Fruit fly (Drosophila melanogaster) whole organism, embryonic: ENCODE results near the gene Nepl12.
A peak's percentile ranks its signal among the peaks of the same experiment; 100 is the strongest.

Source experiments
- Atf-2 ChIP-seq: fragments of 200-800 bp; sonication (Bioruptor generic); optimal IDR thresholded peaks from 2 replicates; lab custom pipeline; 2016; ENCODE audit warnings: missing biosample characterization, missing genetic modification characterization
- CG10366 ChIP-seq: fragments of 200-800 bp; sonication (Bioruptor generic); IDR thresholded peaks from 2 replicates; pipeline ENCODE4 v1.3.6; 2022; ENCODE audit warnings: missing biosample characterization, missing genetic modification characterization
- CG12236 ChIP-seq: fragments of 200-800 bp; sonication (Bioruptor generic); optimal IDR thresholded peaks from 2 replicates; lab custom pipeline; 2016; ENCODE audit warnings: missing biosample characterization, missing genetic modification characterization
- CG14965 ChIP-seq: fragments of 200-800 bp; sonication (Bioruptor generic); optimal IDR thresholded peaks from 2 replicates; lab custom pipeline; 2016; ENCODE audit warnings: missing biosample characterization, missing genetic modification characterization, borderline replicate concordance
- CG15479 ChIP-seq: fragments of 200-800 bp; sonication (Bioruptor generic); optimal IDR thresholded peaks from 3 replicates; lab custom pipeline; 2019; ENCODE audit warnings: missing biosample characterization, mild to moderate bottlenecking, missing genetic modification characterization, moderate library complexity
- CG16813 ChIP-seq: fragments of 200-800 bp; sonication (Bioruptor generic); IDR thresholded peaks from 3 replicates; pipeline ENCODE4 v1.3.6; 2022; ENCODE audit warnings: missing biosample characterization, missing genetic modification characterization; ENCODE audit not compliant: partially characterized antibody
- CG2678 ChIP-seq: fragments of 200-800 bp; sonication (Bioruptor generic); optimal IDR thresholded peaks from 3 replicates; lab custom pipeline; 2019; ENCODE audit warnings: missing biosample characterization, mild to moderate bottlenecking, missing genetic modification characterization, moderate library complexity
- CG30403 ChIP-seq: fragments of 200-800 bp; sonication (Bioruptor generic); optimal IDR thresholded peaks from 3 replicates; lab custom pipeline; 2016; ENCODE audit warnings: missing biosample characterization, missing genetic modification characterization
- CG31365 ChIP-seq: fragments of 200-800 bp; sonication (Bioruptor generic); optimal IDR thresholded peaks from 2 replicates; lab custom pipeline; 2018; ENCODE audit warnings: missing biosample characterization, mild to moderate bottlenecking, missing genetic modification characterization
- CG32532 ChIP-seq: fragments of 200-800 bp; sonication (Bioruptor generic); IDR thresholded peaks from 2 replicates; pipeline ENCODE4 v1.3.6; 2022; ENCODE audit warnings: missing biosample characterization, missing genetic modification characterization
- CG3838 ChIP-seq: fragments of 200-800 bp; sonication (Bioruptor generic); optimal IDR thresholded peaks from 3 replicates; lab custom pipeline; 2016; ENCODE audit warnings: missing biosample characterization, missing genetic modification characterization
- CG4282 ChIP-seq: fragments of 200-800 bp; sonication (Bioruptor generic); optimal IDR thresholded peaks from 2 replicates; lab custom pipeline; 2016; ENCODE audit warnings: missing biosample characterization, missing genetic modification characterization
- CG5245 ChIP-seq: fragments of 200-800 bp; sonication (Bioruptor generic); optimal IDR thresholded peaks from 3 replicates; lab custom pipeline; 2016; ENCODE audit warnings: missing biosample characterization, missing genetic modification characterization
- CG8478 ChIP-seq: fragments of >200 bp; optimal IDR thresholded peaks from 2 replicates; lab custom pipeline; 2018
- CG8924 ChIP-seq: fragments of 200-800 bp; optimal IDR thresholded peaks from 3 replicates; lab custom pipeline; 2019; ENCODE audit warnings: missing biosample characterization, mild to moderate bottlenecking, missing genetic modification characterization, moderate library complexity
- D19A ChIP-seq: fragments of 200-800 bp; optimal IDR thresholded peaks from 3 replicates; lab custom pipeline; 2019; ENCODE audit warnings: missing biosample characterization, mild to moderate bottlenecking, missing genetic modification characterization, moderate library complexity
- Dbx ChIP-seq: fragments of 200-800 bp; sonication (Bioruptor generic); IDR thresholded peaks from 3 replicates; pipeline ENCODE4 v1.3.6; 2022; ENCODE audit warnings: missing biosample characterization, missing genetic modification characterization
- Dip3 ChIP-seq: fragments of 200-800 bp; sonication (Bioruptor generic); optimal IDR thresholded peaks from 3 replicates; lab custom pipeline; 2016; ENCODE audit warnings: missing biosample characterization, missing genetic modification characterization
- Ets65A ChIP-seq: fragments of 200-800 bp; sonication (Bioruptor generic); peaks from one replicate; lab custom pipeline; 2016; ENCODE audit warnings: missing biosample characterization, missing genetic modification characterization
- Hr39 ChIP-seq: fragments of >200 bp; optimal IDR thresholded peaks from 2 replicates; lab custom pipeline; 2017
- Max ChIP-seq: fragments of 200-800 bp; sonication (Bioruptor generic); optimal IDR thresholded peaks from 2 replicates; lab custom pipeline; 2016; ENCODE audit warnings: missing biosample characterization, mild to moderate bottlenecking, missing genetic modification characterization
- Mrtf ChIP-seq: fragments of 200-800 bp; sonication (Bioruptor generic); IDR thresholded peaks from 3 replicates; pipeline ENCODE4 v1.3.6; 2022; ENCODE audit warnings: missing biosample characterization, missing genetic modification characterization
- NK7.1 ChIP-seq: fragments of 200-800 bp; sonication (Bioruptor generic); optimal IDR thresholded peaks from 3 replicates; lab custom pipeline; 2016; ENCODE audit warnings: missing biosample characterization, missing genetic modification characterization
- Ravus ChIP-seq: fragments of 200-800 bp; sonication (Bioruptor generic); IDR thresholded peaks from 2 replicates; pipeline ENCODE4 v1.3.6; 2022; ENCODE audit warnings: missing biosample characterization, missing genetic modification characterization
- Side ChIP-seq: fragments of 200-800 bp; sonication (Bioruptor generic); optimal IDR thresholded peaks from 2 replicates; lab custom pipeline; 2016; ENCODE audit warnings: missing biosample characterization, missing genetic modification characterization
- Spps ChIP-seq: fragments of 200-800 bp; sonication (Bioruptor generic); optimal IDR thresholded peaks from 2 replicates; lab custom pipeline; 2018; ENCODE audit warnings: missing biosample characterization, mild to moderate bottlenecking, missing genetic modification characterization
- Sry-β ChIP-seq: fragments of 200-800 bp; sonication (Bioruptor generic); optimal IDR thresholded peaks from 2 replicates; lab custom pipeline; 2018; ENCODE audit warnings: missing biosample characterization, mild to moderate bottlenecking, missing genetic modification characterization, moderate library complexity
- abd-A ChIP-seq: fragments of 200-800 bp; sonication (Bioruptor generic); optimal IDR thresholded peaks from 3 replicates; lab custom pipeline; 2019; ENCODE audit warnings: missing biosample characterization, mild to moderate bottlenecking, missing genetic modification characterization, moderate library complexity
- aop ChIP-seq: fragments of 200-800 bp; sonication (Bioruptor generic); IDR thresholded peaks from 2 replicates; pipeline ENCODE4 v1.3.6; 2022; ENCODE audit warnings: missing biosample characterization, missing genetic modification characterization
- ash1 ChIP-seq: fragments of 200-800 bp; sonication (Bioruptor generic); optimal IDR thresholded peaks from 2 replicates; lab custom pipeline; 2018; ENCODE audit warnings: missing biosample characterization, mild to moderate bottlenecking, missing genetic modification characterization
- ato ChIP-seq: fragments of 200-800 bp; sonication (Bioruptor generic); IDR thresholded peaks from 2 replicates; pipeline ENCODE4 v1.3.6; 2022; ENCODE audit warnings: missing biosample characterization, missing genetic modification characterization; ENCODE audit not compliant: partially characterized antibody
- cato ChIP-seq: fragments of 200-800 bp; sonication (Bioruptor generic); optimal IDR thresholded peaks from 2 replicates; lab custom pipeline; 2016; ENCODE audit warnings: missing biosample characterization, missing genetic modification characterization, borderline replicate concordance
- caup ChIP-seq: fragments of 200-800 bp; sonication (Bioruptor generic); optimal IDR thresholded peaks from 3 replicates; lab custom pipeline; 2017; ENCODE audit warnings: missing biosample characterization, mild to moderate bottlenecking, missing genetic modification characterization, moderate library complexity; ENCODE audit not compliant: severe bottlenecking
- crol ChIP-seq: fragments of 200-800 bp; sonication (Bioruptor generic); IDR thresholded peaks from 2 replicates; pipeline ENCODE4 v1.3.6; 2022; ENCODE audit warnings: missing biosample characterization, missing genetic modification characterization
- crp ChIP-seq, 2 experiments: fragments of 200-800 bp; sonication (Bioruptor generic); optimal IDR thresholded peaks; 2 replicates in 1 of 2; 3 replicates in 1 of 2; lab custom pipeline; 2017; ENCODE audit warnings: missing biosample characterization in 2 of 2, missing genetic modification characterization in 2 of 2, mild to moderate bottlenecking in 1 of 2, moderate library complexity in 1 of 2
- en ChIP-seq: fragments of 200-800 bp; sonication (Bioruptor generic); optimal IDR thresholded peaks from 2 replicates; lab custom pipeline; 2016; ENCODE audit warnings: missing biosample characterization, missing genetic modification characterization
- gcm ChIP-seq: fragments of 200-800 bp; sonication (Bioruptor generic); optimal IDR thresholded peaks from 2 replicates; lab custom pipeline; 2019; ENCODE audit warnings: missing biosample characterization, mild to moderate bottlenecking, missing genetic modification characterization, moderate library complexity
- grn ChIP-seq: fragments of 200-800 bp; sonication (Bioruptor generic); optimal IDR thresholded peaks from 3 replicates; lab custom pipeline; 2017; ENCODE audit warnings: missing biosample characterization, missing genetic modification characterization
- gro ChIP-seq: fragments of 200-800 bp; sonication (Bioruptor generic); optimal IDR thresholded peaks from 2 replicates; lab custom pipeline; 2016; ENCODE audit warnings: missing biosample characterization, missing genetic modification characterization
- h ChIP-seq: fragments of >200 bp; optimal IDR thresholded peaks from 2 replicates; lab custom pipeline; 2017
- insv ChIP-seq, 2 experiments: fragments of 200-800 bp; sonication (Bioruptor generic); optimal IDR thresholded peaks; 3 replicates each; lab custom pipeline; 2016 to 2018; ENCODE audit warnings: missing biosample characterization in 2 of 2, missing genetic modification characterization in 2 of 2
- knrl ChIP-seq: fragments of 200-800 bp; sonication (Bioruptor generic); IDR thresholded peaks from 3 replicates; pipeline ENCODE4 v1.3.6; 2022; ENCODE audit warnings: missing biosample characterization, missing genetic modification characterization; ENCODE audit not compliant: partially characterized antibody
- nerfin-2 ChIP-seq: fragments of 200-800 bp; sonication (Bioruptor generic); IDR thresholded peaks from 2 replicates; pipeline ENCODE4 v1.3.6; 2022; ENCODE audit warnings: missing biosample characterization, missing genetic modification characterization; ENCODE audit not compliant: partially characterized antibody
- onecut ChIP-seq: fragments of 200-800 bp; sonication (Bioruptor generic); IDR thresholded peaks from 2 replicates; pipeline ENCODE4 v1.3.6; 2022; ENCODE audit warnings: missing biosample characterization, missing genetic modification characterization
- otp ChIP-seq: fragments of 200-800 bp; sonication (Bioruptor generic); IDR thresholded peaks from 3 replicates; pipeline ENCODE4, ENCODE4 v1.3.6; 2022; ENCODE audit warnings: missing biosample characterization, missing genetic modification characterization
- schlank ChIP-seq: fragments of 200-800 bp; sonication (Bioruptor generic); optimal IDR thresholded peaks from 2 replicates; lab custom pipeline; 2018; ENCODE audit warnings: missing biosample characterization, mild to moderate bottlenecking, missing genetic modification characterization
- ssp ChIP-seq: fragments of 200-800 bp; sonication (Bioruptor generic); IDR thresholded peaks from 2 replicates; pipeline ENCODE4 v1.3.6; 2022; ENCODE audit warnings: missing biosample characterization, missing genetic modification characterization
- tin ChIP-seq: fragments of 200-800 bp; sonication (Bioruptor generic); optimal IDR thresholded peaks from 3 replicates; lab custom pipeline; 2016; ENCODE audit warnings: missing biosample characterization, missing genetic modification characterization
- zfh1 ChIP-seq: fragments of 200-800 bp; sonication (Bioruptor generic); IDR thresholded peaks from 3 replicates; pipeline ENCODE4 v1.3.6; 2022; ENCODE audit warnings: missing biosample characterization, missing genetic modification characterization

Nepl12 gene

dm6 chr3R:9632110-9632921 lies 43.0 kb upstream of the Nepl12 start:
- TF ChIP-seq Dip3 (GFP tag; lab: Kevin White, UChicago) (no peak), ato (GFP tag; lab: Robert Waterston, UW) (0 out of 2 replicates have a peak, but pooled peaks have one; percentile 23), CG8478 (lab: Kevin White, UChicago) (peak; percentile 27), D19A (tag; lab: Kevin White, UChicago) (peak; percentile 67), onecut (GFP tag; lab: Robert Waterston, UW) (peak; percentile 81), CG15479 (GFP tag; lab: Kevin White, UChicago) (peak; percentile 72), zfh1 (GFP tag; lab: Robert Waterston, UW) (no peak), grn (GFP tag; lab: Kevin White, UChicago) (peak; percentile 47), Ets65A (GFP tag; lab: Kevin White, UChicago) (peak; percentile 91), CG30403 (GFP tag; lab: Kevin White, UChicago) (no peak)

dm6 chr3R:9637361-9637760 lies 38.0 kb upstream of the Nepl12 start, which contains the start of gene Scm:
Scm (minus strand) TSS chr3R:9637611.
- TF ChIP-seq en (GFP tag; lab: Kevin White, UChicago) (no peak), nerfin-2 (peak; percentile 80), CG32532 (GFP tag; lab: Robert Waterston, UW) (no peak), Spps (tag; lab: Kevin White, UChicago) (no peak), ash1 (GFP tag; lab: Kevin White, UChicago) (no peak), CG10366 (GFP tag; lab: Robert Waterston, UW) (no peak), crol (GFP tag; lab: Robert Waterston, UW) (no peak), NK7.1 (GFP tag; lab: Kevin White, UChicago) (no peak), onecut (GFP tag; lab: Robert Waterston, UW) (no peak), CG12236 (no peak), insv (GFP tag; optimal IDR thresholded peaks at IDR 0.05; lab: Kevin White, UChicago) (no peak), aop (no peak), cato (no peak), CG16813 (GFP tag; lab: Robert Waterston, UW) (peak; percentile 91), gro (GFP tag; lab: Kevin White, UChicago) (peak; percentile 19), h (no peak), crp (GFP tag; optimal IDR thresholded peaks at IDR 0.05; lab: Kevin White, UChicago) (no peak), ssp (no peak), CG3838 (GFP tag; lab: Kevin White, UChicago) (no peak), Mrtf (GFP tag; lab: Robert Waterston, UW) (no peak), abd-A (tag; lab: Kevin White, UChicago) (no peak), caup (no peak), schlank (tag; lab: Kevin White, UChicago) (no peak), CG14965 (no peak), Max (GFP tag; lab: Kevin White, UChicago) (no peak), CG5245 (no peak), Hr39 (lab: Kevin White, UChicago) (no peak), knrl (peak; percentile 88), Side (GFP tag; lab: Kevin White, UChicago) (no peak), Atf-2 (GFP tag; lab: Kevin White, UChicago) (no peak), CG2678 (tag; lab: Kevin White, UChicago) (no peak), Sry-β (no peak), gcm (GFP tag; lab: Kevin White, UChicago) (no peak), CG31365 (tag; lab: Kevin White, UChicago) (no peak), CG8924 (tag; lab: Kevin White, UChicago) (peak; percentile 39), otp (GFP tag; lab: Robert Waterston, UW) (no peak), CG4282 (GFP tag; lab: Kevin White, UChicago) (no peak), Ravus (no peak), Dbx (GFP tag; lab: Robert Waterston, UW) (no peak), tin (GFP tag; lab: Kevin White, UChicago) (no peak)
